Fruit fly (Drosophila melanogaster): ENCODE measurements around the gene Sirt1.

Sirt1 gene

dm6 chr2L:13145035-13145683 is 20.2 kb upstream of the Sirt1 start (continued):
- TF ChIP-seq bab2 (GFP tag; optimal IDR thresholded peaks at IDR 0.05): peak; percentile 73
- peak; percentile 65 for TF ChIP-seq CG7556 (GFP tag; optimal IDR thresholded peaks at IDR 0.05)
- TF ChIP-seq kni (GFP tag; optimal IDR thresholded peaks at IDR 0.05): peak; percentile 8
- TF ChIP-seq CG6654 (GFP tag; optimal IDR thresholded peaks at IDR 0.05): peak; percentile 41
- TF ChIP-seq Fer1 (GFP tag; optimal IDR thresholded peaks at IDR 0.05): peak; percentile 87
- TF ChIP-seq Six4 (GFP tag; optimal IDR thresholded peaks at IDR 0.05): no peak
- TF ChIP-seq Mrtf (GFP tag; IDR thresholded peaks at IDR 0.05): peak; percentile 80; the same call in 2 of the 3 replicates
- peak; percentile 78 for TF ChIP-seq caup (GFP tag; optimal IDR thresholded peaks at IDR 0.05; ENCODE audit: severe bottlenecking)
- peak; percentile 38 for TF ChIP-seq CG16863 (GFP tag; optimal IDR thresholded peaks at IDR 0.05)
- TF ChIP-seq CG2875 (GFP tag; optimal IDR thresholded peaks at IDR 0.05): no peak
- TF ChIP-seq unc-4 (GFP tag; IDR thresholded peaks at IDR 0.05; ENCODE audit: partially characterized antibody): no peak
- TF ChIP-seq Hand (GFP tag; optimal IDR thresholded peaks at IDR 0.05): peak; percentile 49
- peak; percentile 68 for TF ChIP-seq CG11696 (GFP tag; IDR thresholded peaks at IDR 0.05)
- peak; percentile 73 for TF ChIP-seq CG10543 (GFP tag; optimal IDR thresholded peaks at IDR 0.05)
- no peak for TF ChIP-seq pan (optimal IDR thresholded peaks at IDR 0.05)
- TF ChIP-seq pan (GFP tag; optimal IDR thresholded peaks at IDR 0.05 in 1 of 2, IDR thresholded peaks at IDR 0.05 in 1 of 2): peak in 1 of 2 experiments; percentile 84
- peak; percentile 84 for TF ChIP-seq tgo (GFP tag; IDR thresholded peaks at IDR 0.05)
- TF ChIP-seq chn (GFP tag; optimal IDR thresholded peaks at IDR 0.05): peak; percentile 45
- no peak for TF ChIP-seq CkIIα-i1 (GFP tag; IDR thresholded peaks at IDR 0.05)
- no peak for TF ChIP-seq nom (GFP tag; optimal IDR thresholded peaks at IDR 0.05)
- peak; percentile 68 to 77 for TF ChIP-seq Pdp1 (GFP tag; optimal IDR thresholded peaks at IDR 0.05)
- TF ChIP-seq CG17328 (GFP tag; IDR thresholded peaks at IDR 0.05): peak; percentile 38; the same call in 1 of the 2 replicates
- peak; percentile 82 for TF ChIP-seq CG30403 (GFP tag; optimal IDR thresholded peaks at IDR 0.05)
- peak; percentile 84; the same call in 2 of the 4 replicates for TF ChIP-seq chinmo (GFP tag; IDR thresholded peaks at IDR 0.05; ENCODE audit: partially characterized antibody)
- peak; percentile 60 for TF ChIP-seq CHES-1-like (GFP tag; optimal IDR thresholded peaks at IDR 0.05)
- peak; percentile 63 for TF ChIP-seq CG14667 (GFP tag; IDR thresholded peaks at IDR 0.05)
- TF ChIP-seq lab (GFP tag; optimal IDR thresholded peaks at IDR 0.05): peak; percentile 90
- TF ChIP-seq CG14014 (GFP tag; IDR thresholded peaks at IDR 0.05): peak; percentile 89
- TF ChIP-seq C15 (GFP tag; IDR thresholded peaks at IDR 0.05): 0 out of 3 replicates have a peak, but pooled peaks have one; percentile 20
- TF ChIP-seq Eip74EF (GFP tag; optimal IDR thresholded peaks at IDR 0.05): peak in 1 of 2 experiments; percentile 68
- TF ChIP-seq gsb-n (tag; optimal IDR thresholded peaks at IDR 0.05): peak; percentile 0
- TF ChIP-seq Bdp1 (GFP tag; optimal IDR thresholded peaks at IDR 0.05): no peak
- no peak for TF ChIP-seq HLH4C (GFP tag; IDR thresholded peaks at IDR 0.05; ENCODE audit: partially characterized antibody)
- 0 out of 3 replicates have a peak, but pooled peaks have one; percentile 56 for TF ChIP-seq ken (GFP tag; IDR thresholded peaks at IDR 0.05)
- TF ChIP-seq Hmr (GFP tag; optimal IDR thresholded peaks at IDR 0.05): peak; percentile 73
- peak; percentile 72 for TF ChIP-seq phol (tag; optimal IDR thresholded peaks at IDR 0.05)
- no peak for TF ChIP-seq trh (GFP tag; optimal IDR thresholded peaks at IDR 0.05)
- peak; percentile 90 for TF ChIP-seq Meics (GFP tag; optimal IDR thresholded peaks at IDR 0.05)
- TF ChIP-seq wor (GFP tag; IDR thresholded peaks at IDR 0.05): 0 out of 2 replicates have a peak, but pooled peaks have one; percentile 10
- peak; percentile 29 for TF ChIP-seq CG16815 (GFP tag; optimal IDR thresholded peaks at IDR 0.05)
- peak; percentile 63 for TF ChIP-seq CG12219 (GFP tag; optimal IDR thresholded peaks at IDR 0.05)
- no peak for TF ChIP-seq dmrt11E (tag; optimal IDR thresholded peaks at IDR 0.05)
- TF ChIP-seq crol (GFP tag; IDR thresholded peaks at IDR 0.05): no peak
- TF ChIP-seq repo (GFP tag; optimal IDR thresholded peaks at IDR 0.05): peak; percentile 46
- no peak for TF ChIP-seq CG7271 (tag; optimal IDR thresholded peaks at IDR 0.05)
- TF ChIP-seq run (tag; optimal IDR thresholded peaks at IDR 0.05): peak; percentile 50
- TF ChIP-seq zfh2 (GFP tag; optimal IDR thresholded peaks at IDR 0.05): peak; percentile 78
- peak; percentile 54 for TF ChIP-seq HmgZ (tag; optimal IDR thresholded peaks at IDR 0.05)

Data from whole organism, embryonic.